Fruit fly (Drosophila melanogaster) whole organism, embryonic: ENCODE measurements around the gene CG11986.

Experiments
- Abd-B ChIP-seq: fragments of 200-800 bp; sonication (Bioruptor generic); optimal IDR thresholded peaks from 2 replicates; lab custom pipeline; 2018; ENCODE audit warnings: missing biosample characterization, mild to moderate bottlenecking, missing genetic modification characterization, moderate library complexity
- Bteb2 ChIP-seq: fragments of 200-800 bp; sonication (Bioruptor generic); optimal IDR thresholded peaks from 2 replicates; lab custom pipeline; 2016; ENCODE audit warnings: missing biosample characterization, missing genetic modification characterization
- CG10209 ChIP-seq: fragments of 200-800 bp; sonication (Bioruptor generic); optimal IDR thresholded peaks from 3 replicates; lab custom pipeline; 2017; ENCODE audit warnings: missing biosample characterization, mild to moderate bottlenecking, missing genetic modification characterization, missing genetic modification reagents
- CG10462 ChIP-seq: fragments of 200-800 bp; sonication (Bioruptor generic); optimal IDR thresholded peaks from 2 replicates; lab custom pipeline; 2016; ENCODE audit warnings: missing biosample characterization, missing genetic modification characterization
- CG11504 ChIP-seq: fragments of 200-800 bp; sonication (Bioruptor generic); optimal IDR thresholded peaks from 3 replicates; lab custom pipeline; 2019; ENCODE audit warnings: missing biosample characterization, mild to moderate bottlenecking, missing genetic modification characterization, moderate library complexity
- CG13624 ChIP-seq: fragments of 200-800 bp; sonication (Bioruptor generic); optimal IDR thresholded peaks from 2 replicates; lab custom pipeline; 2016; ENCODE audit warnings: missing biosample characterization, missing genetic modification characterization
- CG15011 ChIP-seq: fragments of 200-800 bp; sonication (Bioruptor generic); optimal IDR thresholded peaks from 3 replicates; lab custom pipeline; 2018; ENCODE audit warnings: missing biosample characterization, mild to moderate bottlenecking, missing genetic modification characterization
- CG17359 ChIP-seq: fragments of 200-800 bp; sonication (Bioruptor generic); optimal IDR thresholded peaks from 3 replicates; lab custom pipeline; 2018; ENCODE audit warnings: missing biosample characterization, mild to moderate bottlenecking, missing genetic modification characterization, moderate library complexity
- CG17361 ChIP-seq: fragments of 200-800 bp; sonication (Bioruptor generic); IDR thresholded peaks from 3 replicates; pipeline ENCODE4 v1.3.6; 2022; ENCODE audit warnings: missing biosample characterization, missing genetic modification characterization
- CG17912 ChIP-seq: fragments of 200-800 bp; sonication (Bioruptor generic); optimal IDR thresholded peaks from 2 replicates; lab custom pipeline; 2018; ENCODE audit warnings: missing biosample characterization, mild to moderate bottlenecking, missing genetic modification characterization
- CG18619 ChIP-seq: fragments of 200-800 bp; sonication (Bioruptor generic); optimal IDR thresholded peaks from 3 replicates; lab custom pipeline; 2017; ENCODE audit warnings: missing biosample characterization, mild to moderate bottlenecking, missing genetic modification characterization
- CG2712 ChIP-seq: fragments of 200-800 bp; optimal IDR thresholded peaks from 3 replicates; lab custom pipeline; 2019; ENCODE audit warnings: missing biosample characterization, mild to moderate bottlenecking, missing genetic modification characterization, moderate library complexity
- CG31365 ChIP-seq: fragments of 200-800 bp; sonication (Bioruptor generic); optimal IDR thresholded peaks from 2 replicates; lab custom pipeline; 2018; ENCODE audit warnings: missing biosample characterization, mild to moderate bottlenecking, missing genetic modification characterization
- CG33213 ChIP-seq: fragments of 200-800 bp; sonication (Bioruptor generic); optimal IDR thresholded peaks from 3 replicates; lab custom pipeline; 2016; ENCODE audit warnings: missing biosample characterization, missing genetic modification characterization
- CG4707 ChIP-seq: fragments of 200-800 bp; sonication (Bioruptor generic); optimal IDR thresholded peaks from 2 replicates; lab custom pipeline; 2018; ENCODE audit warnings: missing biosample characterization, mild to moderate bottlenecking, missing genetic modification characterization, moderate library complexity
- CG6272 ChIP-seq: fragments of 200-800 bp; sonication (Bioruptor generic); IDR thresholded peaks from 2 replicates; pipeline ENCODE4 v1.3.6; 2022; ENCODE audit warnings: missing biosample characterization, missing genetic modification characterization
- CG6813 ChIP-seq: fragments of 200-800 bp; sonication (Bioruptor generic); optimal IDR thresholded peaks from 2 replicates; lab custom pipeline; 2017; ENCODE audit warnings: missing biosample characterization, missing genetic modification characterization, mild to moderate bottlenecking, moderate library complexity, missing genetic modification reagents
- CG8924 ChIP-seq: fragments of 200-800 bp; optimal IDR thresholded peaks from 3 replicates; lab custom pipeline; 2019; ENCODE audit warnings: missing biosample characterization, mild to moderate bottlenecking, missing genetic modification characterization, moderate library complexity
- CG9932 ChIP-seq: fragments of 200-800 bp; sonication (Bioruptor generic); IDR thresholded peaks from 2 replicates; pipeline ENCODE4 v1.3.6; 2022; ENCODE audit warnings: missing biosample characterization, missing genetic modification characterization
- CoRest ChIP-seq: fragments of 200-800 bp; sonication (Bioruptor generic); optimal IDR thresholded peaks from 3 replicates; lab custom pipeline; 2018; ENCODE audit warnings: missing biosample characterization, mild to moderate bottlenecking, missing genetic modification characterization, moderate library complexity
- Gsc ChIP-seq: fragments of 200-800 bp; sonication (Bioruptor generic); IDR thresholded peaks from 2 replicates; pipeline ENCODE4 v1.3.6; 2022; ENCODE audit warnings: missing biosample characterization, missing genetic modification characterization
- HLH54F ChIP-seq: fragments of 200-800 bp; sonication (Bioruptor generic); optimal IDR thresholded peaks from 3 replicates; lab custom pipeline; 2016; ENCODE audit warnings: missing biosample characterization, missing genetic modification characterization
- Max ChIP-seq: fragments of 200-800 bp; sonication (Bioruptor generic); optimal IDR thresholded peaks from 2 replicates; lab custom pipeline; 2016; ENCODE audit warnings: missing biosample characterization, mild to moderate bottlenecking, missing genetic modification characterization
- Nf-YB ChIP-seq: fragments of 200-800 bp; sonication (Bioruptor generic); optimal IDR thresholded peaks from 3 replicates; lab custom pipeline; 2019; ENCODE audit warnings: missing biosample characterization, mild to moderate bottlenecking, missing genetic modification characterization, moderate library complexity
- Oaz ChIP-seq: fragments of 200-800 bp; sonication (Bioruptor generic); IDR thresholded peaks from 2 replicates; pipeline ENCODE4 v1.3.6; 2022; ENCODE audit warnings: missing biosample characterization, missing genetic modification characterization
- Pdp1 ChIP-seq, 2 experiments: fragments of 200-800 bp; sonication (Bioruptor generic); optimal IDR thresholded peaks; 3 replicates each; lab custom pipeline; 2016; ENCODE audit warnings: missing biosample characterization in 2 of 2, missing genetic modification characterization in 2 of 2, mild to moderate bottlenecking in 1 of 2, moderate library complexity in 1 of 2
- Sry-β ChIP-seq: fragments of 200-800 bp; sonication (Bioruptor generic); optimal IDR thresholded peaks from 2 replicates; lab custom pipeline; 2018; ENCODE audit warnings: missing biosample characterization, mild to moderate bottlenecking, missing genetic modification characterization, moderate library complexity
- Trl ChIP-seq, 3 experiments: fragments of >200 bp in 2 of 3; fragments of 200-800 bp in 1 of 3; sonication (Bioruptor generic) in 1 of 3; optimal IDR thresholded peaks; 2 replicates in 1 of 3; 3 replicates in 2 of 3; lab custom pipeline; 2016 to 2017; ENCODE audit warnings: missing biosample characterization in 1 of 3, missing genetic modification characterization in 1 of 3
- ap ChIP-seq: fragments of 200-800 bp; sonication (Bioruptor generic); IDR thresholded peaks from 2 replicates; pipeline ENCODE4 v1.3.6; 2022; ENCODE audit warnings: missing biosample characterization, missing genetic modification characterization
- ato ChIP-seq: fragments of 200-800 bp; sonication (Bioruptor generic); IDR thresholded peaks from 2 replicates; pipeline ENCODE4 v1.3.6; 2022; ENCODE audit warnings: missing biosample characterization, missing genetic modification characterization; ENCODE audit not compliant: partially characterized antibody
- bbx ChIP-seq: fragments of 200-800 bp; sonication (Bioruptor generic); IDR thresholded peaks from 2 replicates; pipeline ENCODE4 v1.3.6; 2022; ENCODE audit warnings: missing biosample characterization, missing genetic modification characterization; ENCODE audit not compliant: partially characterized antibody
- bigmax ChIP-seq: fragments of 200-800 bp; sonication (Bioruptor generic); optimal IDR thresholded peaks from 2 replicates; lab custom pipeline; 2018; ENCODE audit warnings: missing biosample characterization, mild to moderate bottlenecking, missing genetic modification characterization
- bsh ChIP-seq, 2 experiments: fragments of 200-800 bp; sonication (Bioruptor generic); optimal IDR thresholded peaks; 2 replicates each; lab custom pipeline; 2017 to 2018; ENCODE audit warnings: mild to moderate bottlenecking in 2 of 2, missing biosample characterization in 2 of 2, missing genetic modification characterization in 2 of 2, moderate library complexity in 1 of 2
- caup ChIP-seq: fragments of 200-800 bp; sonication (Bioruptor generic); optimal IDR thresholded peaks from 3 replicates; lab custom pipeline; 2017; ENCODE audit warnings: missing biosample characterization, mild to moderate bottlenecking, missing genetic modification characterization, moderate library complexity; ENCODE audit not compliant: severe bottlenecking
- gro ChIP-seq: fragments of 200-800 bp; sonication (Bioruptor generic); optimal IDR thresholded peaks from 2 replicates; lab custom pipeline; 2016; ENCODE audit warnings: missing biosample characterization, missing genetic modification characterization
- gt ChIP-seq: fragments of 200-800 bp; sonication (Bioruptor generic); IDR thresholded peaks from 2 replicates; pipeline ENCODE4 v1.3.6; 2022; ENCODE audit warnings: missing biosample characterization, missing genetic modification characterization
- h ChIP-seq: fragments of >200 bp; optimal IDR thresholded peaks from 2 replicates; lab custom pipeline; 2017
- jing ChIP-seq: fragments of 200-800 bp; sonication (Bioruptor generic); optimal IDR thresholded peaks from 2 replicates; lab custom pipeline; 2018; ENCODE audit warnings: missing biosample characterization, mild to moderate bottlenecking, missing genetic modification characterization
- jumu ChIP-seq: fragments of 200-800 bp; sonication (Bioruptor generic); optimal IDR thresholded peaks from 3 replicates; lab custom pipeline; 2016; ENCODE audit warnings: missing biosample characterization, missing genetic modification characterization
- mirr ChIP-seq: fragments of 200-800 bp; sonication (Bioruptor generic); optimal IDR thresholded peaks from 3 replicates; lab custom pipeline; 2018; ENCODE audit warnings: missing biosample characterization, mild to moderate bottlenecking, missing genetic modification characterization
- mld ChIP-seq: fragments of 200-800 bp; sonication (Bioruptor generic); IDR thresholded peaks from 3 replicates; pipeline ENCODE4 v1.3.6; 2022; ENCODE audit warnings: missing biosample characterization, missing genetic modification characterization; ENCODE audit not compliant: partially characterized antibody
- ranshi ChIP-seq: fragments of 200-800 bp; sonication (Bioruptor generic); IDR thresholded peaks from 2 replicates; pipeline ENCODE4 v1.3.6; 2022; ENCODE audit warnings: missing biosample characterization, missing genetic modification characterization
- schlank ChIP-seq: fragments of 200-800 bp; sonication (Bioruptor generic); optimal IDR thresholded peaks from 2 replicates; lab custom pipeline; 2018; ENCODE audit warnings: missing biosample characterization, mild to moderate bottlenecking, missing genetic modification characterization
- shn ChIP-seq: fragments of 200-800 bp; sonication (Bioruptor generic); optimal IDR thresholded peaks from 3 replicates; lab custom pipeline; 2016; ENCODE audit warnings: missing biosample characterization, missing genetic modification characterization
- sima ChIP-seq: fragments of 200-800 bp; sonication (Bioruptor generic); optimal IDR thresholded peaks from 2 replicates; lab custom pipeline; 2016; ENCODE audit warnings: missing biosample characterization, missing genetic modification characterization
- stc ChIP-seq: fragments of 200-800 bp; sonication (Bioruptor generic); IDR thresholded peaks from 2 replicates; pipeline ENCODE4 v1.3.6; 2022; ENCODE audit warnings: missing biosample characterization, missing genetic modification characterization
- trh ChIP-seq: fragments of 200-800 bp; sonication (Bioruptor generic); optimal IDR thresholded peaks from 2 replicates; lab custom pipeline; 2016; ENCODE audit warnings: missing biosample characterization, missing genetic modification characterization
- unpg ChIP-seq: fragments of 200-800 bp; sonication (Bioruptor generic); optimal IDR thresholded peaks from 3 replicates; lab custom pipeline; 2018; ENCODE audit warnings: missing biosample characterization, mild to moderate bottlenecking, missing genetic modification characterization, moderate library complexity
- usp ChIP-seq: fragments of >200 bp; optimal IDR thresholded peaks from 2 replicates; lab custom pipeline; 2017; ENCODE audit warnings: missing biosample characterization, missing genetic modification characterization
- vnd ChIP-seq: fragments of 200-800 bp; sonication (Bioruptor generic); IDR thresholded peaks from 3 replicates; pipeline ENCODE4 v1.3.6; 2022; ENCODE audit warnings: missing biosample characterization, missing genetic modification characterization; ENCODE audit not compliant: partially characterized antibody
- zen ChIP-seq: fragments of 200-800 bp; sonication (Bioruptor generic); optimal IDR thresholded peaks from 3 replicates; lab custom pipeline; 2018; ENCODE audit warnings: missing biosample characterization, mild to moderate bottlenecking, missing genetic modification characterization, moderate library complexity

The CG11986 gene

dm6 chr3R:9006129-9006528 lies 9.1 kb upstream of the CG11986 start, which contains the start of the genes Prosbeta3 and Iru (continued):
- TF ChIP-seq Sry-β (GFP tag; lab: Kevin White, UChicago) (no peak), CG17361 (GFP tag; lab: Robert Waterston, UW) (no peak), CG10209 (no peak), CG33213 (GFP tag; lab: Kevin White, UChicago) (peak; percentile 61), CG17359 (no peak), CG8924 (tag; lab: Kevin White, UChicago) (no peak), CG13624 (GFP tag; lab: Kevin White, UChicago) (no peak), caup (GFP tag; lab: Kevin White, UChicago) (no peak), mld (GFP tag; lab: Robert Waterston, UW) (no peak), Bteb2 (GFP tag; lab: Kevin White, UChicago) (no peak), trh (GFP tag; lab: Kevin White, UChicago) (no peak), CG31365 (tag; lab: Kevin White, UChicago) (no peak), stc (no peak), CG2712 (peak; percentile 20), Oaz (GFP tag; lab: Robert Waterston, UW) (no peak), unpg (no peak), shn (GFP tag; lab: Kevin White, UChicago) (no peak), CG6813 (no peak), h (lab: Kevin White, UChicago) (no peak), CG4707 (GFP tag; lab: Kevin White, UChicago) (no peak), Trl (optimal IDR thresholded peaks at IDR 0.05; lab: Kevin White, UChicago) (no peak), Trl (GFP tag; optimal IDR thresholded peaks at IDR 0.05; lab: Kevin White, UChicago) (no peak), CoRest (tag; lab: Kevin White, UChicago) (peak; percentile 38), CG6272 (GFP tag; lab: Robert Waterston, UW) (no peak), CG18619 (GFP tag; lab: Kevin White, UChicago) (no peak), usp (GFP tag; lab: Kevin White, UChicago) (no peak), vnd (GFP tag; lab: Robert Waterston, UW) (no peak), Abd-B (GFP tag; lab: Kevin White, UChicago) (peak; percentile 0), bsh (GFP tag; optimal IDR thresholded peaks at IDR 0.05; lab: Kevin White, UChicago) (no peak), Gsc (GFP tag; lab: Robert Waterston, UW) (no peak), CG17912 (GFP tag; lab: Kevin White, UChicago) (no peak), CG9932 (GFP tag; lab: Robert Waterston, UW) (no peak), bigmax (no peak), ato (GFP tag; lab: Robert Waterston, UW) (no peak), zen (tag; lab: Kevin White, UChicago) (no peak), jing (no peak), CG15011 (no peak), ap (GFP tag; lab: Robert Waterston, UW) (no peak), bbx (GFP tag; lab: Robert Waterston, UW) (no peak), Max (GFP tag; lab: Kevin White, UChicago) (no peak), gt (GFP tag; lab: Robert Waterston, UW) (no peak), schlank (no peak), Pdp1 (GFP tag; optimal IDR thresholded peaks at IDR 0.05; lab: Kevin White, UChicago) (peak in 1 of 2 experiments; percentile 45), HLH54F (GFP tag; lab: Kevin White, UChicago) (no peak), mirr (GFP tag; lab: Kevin White, UChicago) (no peak), gro (GFP tag; lab: Kevin White, UChicago) (no peak), CG10462 (GFP tag; lab: Kevin White, UChicago) (no peak), sima (GFP tag; lab: Kevin White, UChicago) (no peak), jumu (GFP tag; lab: Kevin White, UChicago) (no peak), Nf-YB (GFP tag; lab: Kevin White, UChicago) (no peak), ranshi (GFP tag; lab: Robert Waterston, UW) (no peak), CG11504 (tag; lab: Kevin White, UChicago) (no peak)
